Worm (Caenorhabditis elegans) whole organism, L4 larva: ENCODE measurements around the gene cope-1.

ENCODE experiments used
- Y5F2A.4 ChIP-seq: fragments of 200-800 bp; sonication (Bioruptor generic); optimal IDR thresholded peaks from 2 replicates; lab custom pipeline; 2018; ENCODE audit warnings: mild to moderate bottlenecking, missing genetic modification characterization, missing compliant biosample characterization
- arid-1 ChIP-seq: fragments of 200-800 bp; sonication (Bioruptor generic); conservative IDR thresholded peaks from 2 replicates; pipeline ENCODE4 v1.3.6; 2022; ENCODE audit warnings: missing genetic modification reagents, missing genetic modification characterization, missing compliant biosample characterization
- ceh-82 ChIP-seq: sonication (generic microtip); optimal IDR thresholded peaks from 2 replicates; lab custom pipeline; 2017; ENCODE audit warnings: missing biosample characterization, missing genetic modification characterization
- daf-19 ChIP-seq: fragments of 200-800 bp; sonication (Bioruptor generic); conservative IDR thresholded peaks from 2 replicates; pipeline ENCODE4 v1.3.6; 2022; ENCODE audit warnings: missing genetic modification characterization, missing compliant biosample characterization
- hlh-30 ChIP-seq: sonication (generic microtip); optimal IDR thresholded peaks from 2 replicates; lab custom pipeline; 2017; ENCODE audit warnings: antibody characterized with exemption, mild to moderate bottlenecking, missing genetic modification characterization, missing compliant biosample characterization; ENCODE audit not compliant: insufficient read depth
- nhr-111 ChIP-seq: fragments of 200-800 bp; sonication (Bioruptor generic); optimal IDR thresholded peaks from 2 replicates; lab custom pipeline; 2018; ENCODE audit warnings: mild to moderate bottlenecking, missing genetic modification characterization, missing compliant biosample characterization
- nhr-28 ChIP-seq: fragments of 150-350 bp; optimal IDR thresholded peaks from 2 replicates; lab custom pipeline; 2014; ENCODE audit warnings: missing biosample characterization, missing genetic modification characterization
- snpc-4 ChIP-seq: fragments of 150-350 bp; optimal IDR thresholded peaks from 2 replicates; lab custom pipeline; 2014; ENCODE audit warnings: missing biosample characterization, missing genetic modification characterization
- tag-97 ChIP-seq: fragments of 200-800 bp; sonication (Bioruptor generic); IDR thresholded peaks from 2 replicates; pipeline ENCODE4 v1.3.6; 2022; ENCODE audit warnings: missing genetic modification characterization, missing compliant biosample characterization
- unc-39 ChIP-seq: sonication (generic microtip); optimal IDR thresholded peaks from 2 replicates; lab custom pipeline; 2017; ENCODE audit warnings: missing biosample characterization, missing genetic modification characterization
- ztf-11 ChIP-seq: fragments of 150-350 bp; optimal IDR thresholded peaks from 2 replicates; lab custom pipeline; 2014; ENCODE audit warnings: missing biosample characterization, missing genetic modification characterization

DNA sequence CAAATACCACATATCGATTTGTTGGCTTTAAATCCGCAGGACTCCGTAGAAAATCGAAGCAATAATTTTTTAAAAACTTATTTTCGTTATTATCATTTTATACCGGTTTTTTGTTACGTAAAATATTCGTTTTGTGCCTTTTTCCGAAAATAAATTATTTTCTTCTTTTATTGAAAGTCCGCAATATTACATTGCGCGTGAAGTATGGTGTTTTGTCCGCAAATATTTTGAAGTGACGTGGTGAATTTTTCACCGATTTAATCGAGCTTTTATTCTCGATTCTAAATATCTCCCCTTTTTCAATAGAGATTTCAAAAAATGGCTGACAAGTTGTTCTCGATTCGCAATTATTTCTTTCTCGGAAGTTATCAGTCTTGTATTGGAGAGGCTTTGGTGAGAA lies at the start of gene cope-1:
- no peak for TF ChIP-seq ceh-82
- no peak for TF ChIP-seq hlh-30 (tag; lab: Kevin White, UChicago)
- TF ChIP-seq unc-39 (tag; lab: Kevin White, UChicago): no peak
- no peak for TF ChIP-seq snpc-4 (tag; lab: Kevin White, UChicago)
- no peak for TF ChIP-seq nhr-111 (GFP tag; lab: Kevin White, UChicago)
- TF ChIP-seq daf-19: no peak
- no peak for TF ChIP-seq tag-97
- TF ChIP-seq ztf-11 (tag; lab: Kevin White, UChicago): no peak
- no peak for TF ChIP-seq Y5F2A.4 (GFP tag; lab: Kevin White, UChicago)
- TF ChIP-seq arid-1 (GFP tag; lab: Robert Waterston, UW): no peak
- TF ChIP-seq nhr-28 (tag; lab: Kevin White, UChicago): no peak
